Fruit fly (Drosophila melanogaster): ENCODE data around the gene CG11779.
A peak's percentile ranks its signal among the peaks of the same experiment; 100 is the strongest.

The CG11779 gene

dm6 chr3R:19174512-19174911, 14.8 kb upstream of the CG11779 start:
- TF ChIP-seq odd (GFP tag; optimal IDR thresholded peaks at IDR 0.05) (no peak), sqz (GFP tag; optimal IDR thresholded peaks at IDR 0.05) (peak; percentile 95), CG10543 (GFP tag; optimal IDR thresholded peaks at IDR 0.05) (no peak), Bdp1 (GFP tag; optimal IDR thresholded peaks at IDR 0.05) (no peak)

dm6 chr3R:19167521-19167920, 7.8 kb upstream of the CG11779 start:
- TF ChIP-seq Hmr (GFP tag; optimal IDR thresholded peaks at IDR 0.05): no peak
- 0 out of 2 replicates have a peak, but pooled peaks have one; percentile 6 for TF ChIP-seq E2f2 (GFP tag; IDR thresholded peaks at IDR 0.05)
- peak; percentile 60 for TF ChIP-seq Ets65A (GFP tag)

dm6 chr3R:19166077-19166778, 6.5 kb upstream of the CG11779 start:
- TF ChIP-seq CG14860 (GFP tag; IDR thresholded peaks at IDR 0.05; ENCODE audit: partially characterized antibody): no peak
- no peak for TF ChIP-seq CG10366 (GFP tag; IDR thresholded peaks at IDR 0.05)
- TF ChIP-seq CG12769 (tag; optimal IDR thresholded peaks at IDR 0.05): peak; percentile 35
- TF ChIP-seq CG43689 (GFP tag; IDR thresholded peaks at IDR 0.05): no peak
- TF ChIP-seq Dek (tag; optimal IDR thresholded peaks at IDR 0.05): peak; percentile 30
- TF ChIP-seq oc (tag; optimal IDR thresholded peaks at IDR 0.05): peak; percentile 23
- peak; percentile 55; the same call in 1 of the 4 replicates for TF ChIP-seq chinmo (GFP tag; IDR thresholded peaks at IDR 0.05; ENCODE audit: partially characterized antibody)
- no peak for TF ChIP-seq Doc2 (GFP tag; IDR thresholded peaks at IDR 0.05)
- no peak for TF ChIP-seq CG1603 (tag; optimal IDR thresholded peaks at IDR 0.05)
- no peak for TF ChIP-seq wek (GFP tag; optimal IDR thresholded peaks at IDR 0.05)
- TF ChIP-seq Dref (GFP tag; IDR thresholded peaks at IDR 0.05): no peak
- no peak for TF ChIP-seq Fer1 (GFP tag; optimal IDR thresholded peaks at IDR 0.05)
- TF ChIP-seq CG2120 (GFP tag; optimal IDR thresholded peaks at IDR 0.05): peak; percentile 31
- peak; percentile 14; the same call in 1 of the 2 replicates for TF ChIP-seq CG32532 (GFP tag; IDR thresholded peaks at IDR 0.05)
- no peak for TF ChIP-seq CkIIα-i1 (GFP tag; IDR thresholded peaks at IDR 0.05)
- TF ChIP-seq Oaz (GFP tag; IDR thresholded peaks at IDR 0.05): no peak
- TF ChIP-seq amos (GFP tag; IDR thresholded peaks at IDR 0.05; ENCODE audit: partially characterized antibody): no peak; the same call in 1 of the 2 replicates
- no peak for TF ChIP-seq sob (GFP tag; IDR thresholded peaks at IDR 0.05)
- TF ChIP-seq Lim3 (GFP tag; IDR thresholded peaks at IDR 0.05): no peak
- no peak for TF ChIP-seq zf30C (GFP tag; optimal IDR thresholded peaks at IDR 0.05)
- no peak for TF ChIP-seq CG33557 (GFP tag; optimal IDR thresholded peaks at IDR 0.05)
- no peak for TF ChIP-seq sens-2 (GFP tag; IDR thresholded peaks at IDR 0.05)
- TF ChIP-seq pho (GFP tag; optimal IDR thresholded peaks at IDR 0.05): peak; percentile 39
- TF ChIP-seq Atf-2 (GFP tag; optimal IDR thresholded peaks at IDR 0.05): no peak
- TF ChIP-seq Sox100B (GFP tag; optimal IDR thresholded peaks at IDR 0.05): no peak
- TF ChIP-seq CG2875 (GFP tag; optimal IDR thresholded peaks at IDR 0.05): no peak
- TF ChIP-seq ftz-f1 (GFP tag; optimal IDR thresholded peaks at IDR 0.05): no peak
- no peak for TF ChIP-seq CG7745 (tag; optimal IDR thresholded peaks at IDR 0.05)
- TF ChIP-seq MBD-R2 (GFP tag; IDR thresholded peaks at IDR 0.05): no peak
- no peak for TF ChIP-seq CG17912 (GFP tag; optimal IDR thresholded peaks at IDR 0.05)
- TF ChIP-seq HmgD (GFP tag; optimal IDR thresholded peaks at IDR 0.05): no peak
- no peak for TF ChIP-seq CG8290 (GFP tag; optimal IDR thresholded peaks at IDR 0.05)
- no peak for TF ChIP-seq CG8290 (tag; optimal IDR thresholded peaks at IDR 0.05)
- TF ChIP-seq CG7839 (tag; optimal IDR thresholded peaks at IDR 0.05): no peak
- TF ChIP-seq psq (GFP tag; optimal IDR thresholded peaks at IDR 0.05): peak; percentile 32
- no peak for TF ChIP-seq dmrt11E (tag; optimal IDR thresholded peaks at IDR 0.05)
- no peak for TF ChIP-seq CG18764 (GFP tag; optimal IDR thresholded peaks at IDR 0.05)
- TF ChIP-seq CG8359 (GFP tag; optimal IDR thresholded peaks at IDR 0.05; ENCODE audit: borderline replicate concordance): no peak
- no peak for TF ChIP-seq mam (GFP tag; optimal IDR thresholded peaks at IDR 0.05)
- peak; percentile 60 for TF ChIP-seq Med (GFP tag)

Measured in whole organism, embryonic.